Fruit fly (Drosophila melanogaster): Measurements from ENCODE around the gene Jon65Aii.

Gene Jon65Aii

dm6 chr3L:6071454-6072189 lies 19.5 kb downstream of the Jon65Aii start, which contains the start of gene CG6602 (continued):
- TF ChIP-seq CG32772 (GFP tag; IDR thresholded peaks at IDR 0.05) = peak; percentile 58
- peak; percentile 52 for TF ChIP-seq mam (GFP tag; optimal IDR thresholded peaks at IDR 0.05)
- TF ChIP-seq Sry-δ (GFP tag; optimal IDR thresholded peaks at IDR 0.05) = peak; percentile 30
- TF ChIP-seq inv (GFP tag; IDR thresholded peaks at IDR 0.05; ENCODE audit: partially characterized antibody) = no peak
- no peak for TF ChIP-seq sc (optimal IDR thresholded peaks at IDR 0.05)
- peak; percentile 55 for TF ChIP-seq sc (GFP tag; optimal IDR thresholded peaks at IDR 0.05)
- peak; percentile 5 for TF ChIP-seq Bteb2 (GFP tag; optimal IDR thresholded peaks at IDR 0.05)
- peak; percentile 48 for TF ChIP-seq grau (tag; optimal IDR thresholded peaks at IDR 0.05)
- TF ChIP-seq CG11560 (tag; IDR thresholded peaks at IDR 0.05) = no peak; the same call in 2 of the 3 replicates
- peak; percentile 71 for TF ChIP-seq dati (GFP tag; IDR thresholded peaks at IDR 0.05)
- no peak for TF ChIP-seq da (GFP tag; optimal IDR thresholded peaks at IDR 0.05)
- peak; percentile 7; the same call in 1 of the 2 replicates for TF ChIP-seq CG17612 (GFP tag; IDR thresholded peaks at IDR 0.05)
- TF ChIP-seq CG10654 (GFP tag; optimal IDR thresholded peaks at IDR 0.05) = peak; percentile 83
- no peak for TF ChIP-seq CG3838 (GFP tag; optimal IDR thresholded peaks at IDR 0.05)
- no peak for TF ChIP-seq zf30C (GFP tag; optimal IDR thresholded peaks at IDR 0.05)
- TF ChIP-seq CG16813 (GFP tag; IDR thresholded peaks at IDR 0.05; ENCODE audit: partially characterized antibody) = no peak
- no peak for TF ChIP-seq fru (optimal IDR thresholded peaks at IDR 0.05)
- peak; percentile 10 for TF ChIP-seq Antp (GFP tag; optimal IDR thresholded peaks at IDR 0.05)
- TF ChIP-seq pnt (GFP tag; optimal IDR thresholded peaks at IDR 0.05) = no peak
- peak; percentile 30 for TF ChIP-seq fu2 (GFP tag; optimal IDR thresholded peaks at IDR 0.05)
- peak; percentile 45 for TF ChIP-seq odd (GFP tag; optimal IDR thresholded peaks at IDR 0.05)
- no peak for TF ChIP-seq mld (GFP tag; IDR thresholded peaks at IDR 0.05; ENCODE audit: partially characterized antibody)
- TF ChIP-seq Hr39 (optimal IDR thresholded peaks at IDR 0.05) = no peak
- peak; percentile 69 for TF ChIP-seq ATbp (GFP tag; optimal IDR thresholded peaks at IDR 0.05)
- TF ChIP-seq ci (GFP tag; IDR thresholded peaks at IDR 0.05) = peak; percentile 94
- TF ChIP-seq CG13424 (tag; optimal IDR thresholded peaks at IDR 0.05) = peak; percentile 16
- TF ChIP-seq slou (GFP tag; optimal IDR thresholded peaks at IDR 0.05) = peak; percentile 61
- no peak for TF ChIP-seq Tbp (GFP tag; optimal IDR thresholded peaks at IDR 0.05)
- TF ChIP-seq aop (GFP tag; IDR thresholded peaks at IDR 0.05) = no peak
- TF ChIP-seq CG14050 (GFP tag; IDR thresholded peaks at IDR 0.05) = peak; percentile 66
- peak; percentile 92 for TF ChIP-seq Med (GFP tag)
- TF ChIP-seq CG3995 (GFP tag; optimal IDR thresholded peaks at IDR 0.05) = peak; percentile 38
- TF ChIP-seq C15 (GFP tag; IDR thresholded peaks at IDR 0.05) = peak; percentile 42; the same call in 1 of the 3 replicates
- no peak for TF ChIP-seq Poxn (GFP tag; IDR thresholded peaks at IDR 0.05)
- peak; percentile 25; the same call in 1 of the 3 replicates for TF ChIP-seq CG3726 (GFP tag; IDR thresholded peaks at IDR 0.05)
- TF ChIP-seq pan (optimal IDR thresholded peaks at IDR 0.05) = no peak
- peak in 1 of 2 experiments; percentile 88 for TF ChIP-seq pan (GFP tag; optimal IDR thresholded peaks at IDR 0.05 in 1 of 2, IDR thresholded peaks at IDR 0.05 in 1 of 2)
- TF ChIP-seq wor (GFP tag; IDR thresholded peaks at IDR 0.05) = no peak
- TF ChIP-seq Abd-B (GFP tag; optimal IDR thresholded peaks at IDR 0.05) = peak; percentile 18
- no peak for TF ChIP-seq tll (GFP tag; optimal IDR thresholded peaks at IDR 0.05)
- TF ChIP-seq Hey (tag; optimal IDR thresholded peaks at IDR 0.05) = no peak
- TF ChIP-seq lbe (GFP tag; optimal IDR thresholded peaks at IDR 0.05) = peak; percentile 38
- TF ChIP-seq cad (GFP tag; optimal IDR thresholded peaks at IDR 0.05) = no peak
- TF ChIP-seq fd102C (GFP tag; optimal IDR thresholded peaks at IDR 0.05) = peak; percentile 10
- no peak for TF ChIP-seq CG17186 (GFP tag; optimal IDR thresholded peaks at IDR 0.05)
- no peak for TF ChIP-seq tup (GFP tag; optimal IDR thresholded peaks at IDR 0.05)
- peak; percentile 39 for TF ChIP-seq CG1792 (GFP tag; optimal IDR thresholded peaks at IDR 0.05)
- TF ChIP-seq CG10959 (GFP tag; IDR thresholded peaks at IDR 0.05) = peak; percentile 16; the same call in 1 of the 2 replicates
- peak; percentile 73 for TF ChIP-seq CG17802 (tag; optimal IDR thresholded peaks at IDR 0.05)
- no peak for TF ChIP-seq run (tag; optimal IDR thresholded peaks at IDR 0.05)
- TF ChIP-seq Xrp1 (GFP tag; IDR thresholded peaks at IDR 0.05) = no peak

Measured in whole organism, embryonic.